Worm (Caenorhabditis elegans) whole organism, L1 larva: ENCODE measurements around the gene sre-56.

Experiments
- aha-1 ChIP-seq: fragments of 150-350 bp; optimal IDR thresholded peaks from 2 replicates; lab custom pipeline; 2014; ENCODE audit warnings: missing biosample characterization, missing genetic modification characterization
- ama-1 ChIP-seq: fragments of 150-350 bp; optimal IDR thresholded peaks from 2 replicates; lab custom pipeline; 2014
- ets-5 ChIP-seq: fragments of 200-800 bp; sonication (Bioruptor generic); IDR thresholded peaks from 2 replicates; pipeline ENCODE4 v1.3.6; 2022; ENCODE audit warnings: missing genetic modification characterization, missing compliant biosample characterization
- hpl-2 ChIP-seq: fragments of 150-350 bp; optimal IDR thresholded peaks from 2 replicates; lab custom pipeline; 2014; ENCODE audit warnings: missing biosample characterization, missing genetic modification reagents, missing genetic modification characterization
- lsy-2 ChIP-seq, 2 experiments: fragments of 150-350 bp; optimal IDR thresholded peaks; 2 replicates each; lab custom pipeline; 2014; ENCODE audit warnings: missing biosample characterization in 2 of 2, missing genetic modification characterization in 2 of 2
- nhr-84 ChIP-seq: sonication (generic microtip); optimal IDR thresholded peaks from 2 replicates; lab custom pipeline; 2017; ENCODE audit warnings: missing biosample characterization, missing genetic modification characterization

DNA sequence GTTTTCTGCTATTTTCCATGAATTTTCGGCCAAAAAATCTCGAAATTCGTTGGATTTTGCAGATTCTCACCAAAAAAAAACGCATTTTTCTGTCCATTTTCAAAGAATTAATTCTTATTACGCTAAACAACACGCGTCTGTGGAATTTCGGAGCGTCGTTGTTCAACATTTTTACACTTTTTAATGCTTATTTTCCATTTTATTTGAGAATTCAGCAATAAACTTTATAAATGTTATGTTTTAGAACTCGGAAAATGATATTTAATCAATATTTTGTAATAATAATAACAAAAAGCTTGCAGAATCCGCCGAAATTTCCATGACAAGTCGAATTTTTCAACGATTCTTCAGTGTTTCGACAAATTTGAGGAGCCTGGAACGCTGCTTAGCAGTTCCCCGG, 43.9 kb upstream of the sre-56 start, which contains the start of gene ife-5:
- TF ChIP-seq ets-5 (no peak), aha-1 (tag; lab: Kevin White, UChicago) (no peak), ama-1 (lab: Kevin White, UChicago) (no peak), lsy-2 (tag; optimal IDR thresholded peaks at IDR 0.05; lab: Kevin White, UChicago) (no peak), hpl-2 (GFP tag; lab: Kevin White, UChicago) (no peak), nhr-84 (tag; lab: Kevin White, UChicago) (no peak)
